Fruit fly (Drosophila melanogaster): ENCODE measurements around the gene Ttc1.

dm6 chr3R:16483877-16484417 lies 41.1 kb upstream of the Ttc1 start, which contains the start of gene Der-2:
- TF ChIP-seq CG14711 (tag; optimal IDR thresholded peaks at IDR 0.05): no peak
- TF ChIP-seq CG1620 (GFP tag; optimal IDR thresholded peaks at IDR 0.05): no peak
- TF ChIP-seq Clk (GFP tag; optimal IDR thresholded peaks at IDR 0.05): no peak

Data from whole organism, adult.